Fruit fly (Drosophila melanogaster): ENCODE results near the gene Usp12-46.

Usp12-46 gene

dm6 chr3R:22753895-22754774, 3.4 kb downstream of the Usp12-46 start (continued):
- peak; percentile 35 for TF ChIP-seq bab2 (GFP tag; optimal IDR thresholded peaks at IDR 0.05)
- no peak for TF ChIP-seq ERR (GFP tag; optimal IDR thresholded peaks at IDR 0.05)
- TF ChIP-seq Aef1 (GFP tag; IDR thresholded peaks at IDR 0.05) = peak; percentile 25; the same call in 1 of the 3 replicates
- peak; percentile 16 for TF ChIP-seq CG6765 (GFP tag; optimal IDR thresholded peaks at IDR 0.05)
- TF ChIP-seq slou (GFP tag; optimal IDR thresholded peaks at IDR 0.05) = peak; percentile 5
- TF ChIP-seq Med (GFP tag) = peak; percentile 86
- TF ChIP-seq Adf1 (GFP tag; IDR thresholded peaks at IDR 0.05) = peak; percentile 98
- peak in 1 of 2 experiments; percentile 12 for TF ChIP-seq Hr78 (GFP tag; optimal IDR thresholded peaks at IDR 0.05)
- TF ChIP-seq CG16779 (GFP tag; IDR thresholded peaks at IDR 0.05) = peak; percentile 54; the same call in 1 of the 2 replicates
- TF ChIP-seq CG11560 (tag; IDR thresholded peaks at IDR 0.05) = no peak
- TF ChIP-seq MTF-1 (GFP tag; optimal IDR thresholded peaks at IDR 0.05; ENCODE audit: borderline replicate concordance) = no peak
- no peak for TF ChIP-seq CG10565 (GFP tag; optimal IDR thresholded peaks at IDR 0.05)
- peak; percentile 66 for TF ChIP-seq Xbp1 (GFP tag; optimal IDR thresholded peaks at IDR 0.05)
- TF ChIP-seq Sry-β (GFP tag; optimal IDR thresholded peaks at IDR 0.05) = no peak
- peak; percentile 35 for TF ChIP-seq CG12769 (tag; optimal IDR thresholded peaks at IDR 0.05)
- no peak for TF ChIP-seq CG17186 (GFP tag; optimal IDR thresholded peaks at IDR 0.05)
- peak; percentile 77 for TF ChIP-seq CG11456 (GFP tag; IDR thresholded peaks at IDR 0.05)
- TF ChIP-seq CG11695 (GFP tag; IDR thresholded peaks at IDR 0.05) = no peak
- TF ChIP-seq CG11398 (GFP tag; optimal IDR thresholded peaks at IDR 0.05) = no peak
- TF ChIP-seq CG10147 (GFP tag; optimal IDR thresholded peaks at IDR 0.05) = no peak
- no peak for TF ChIP-seq Scr (GFP tag; IDR thresholded peaks at IDR 0.05; ENCODE audit: partially characterized antibody)
- TF ChIP-seq CG32532 (GFP tag; IDR thresholded peaks at IDR 0.05) = peak; percentile 75
- TF ChIP-seq sima (GFP tag; optimal IDR thresholded peaks at IDR 0.05) = no peak
- TF ChIP-seq Eip74EF (GFP tag; optimal IDR thresholded peaks at IDR 0.05) = no peak
- TF ChIP-seq sens (GFP tag) = peak; percentile 92
- no peak for TF ChIP-seq tio (GFP tag; optimal IDR thresholded peaks at IDR 0.05)
- no peak for TF ChIP-seq en (GFP tag; optimal IDR thresholded peaks at IDR 0.05)
- peak; percentile 63 for TF ChIP-seq CG4820 (GFP tag; optimal IDR thresholded peaks at IDR 0.05)
- TF ChIP-seq hbn (GFP tag; IDR thresholded peaks at IDR 0.05; ENCODE audit: partially characterized antibody) = 0 out of 2 replicates have a peak, but pooled peaks have one; percentile 32
- TF ChIP-seq ap (GFP tag; IDR thresholded peaks at IDR 0.05) = peak; percentile 6; the same call in 1 of the 2 replicates
- no peak for TF ChIP-seq CG8359 (GFP tag; optimal IDR thresholded peaks at IDR 0.05; ENCODE audit: borderline replicate concordance)
- TF ChIP-seq HHEX (GFP tag; optimal IDR thresholded peaks at IDR 0.05) = peak; percentile 38
- TF ChIP-seq CG10462 (GFP tag; optimal IDR thresholded peaks at IDR 0.05) = no peak
- TF ChIP-seq disco-r (GFP tag; optimal IDR thresholded peaks at IDR 0.05) = peak; percentile 22
- TF ChIP-seq dpn (GFP tag; optimal IDR thresholded peaks at IDR 0.05) = peak; percentile 53 to 75
- peak; percentile 6 for TF ChIP-seq odd (GFP tag; optimal IDR thresholded peaks at IDR 0.05)
- no peak for TF ChIP-seq knrl (GFP tag; IDR thresholded peaks at IDR 0.05; ENCODE audit: partially characterized antibody)
- TF ChIP-seq gfzf (GFP tag; optimal IDR thresholded peaks at IDR 0.05) = no peak
- no peak for TF ChIP-seq Doc2 (GFP tag; IDR thresholded peaks at IDR 0.05)
- TF ChIP-seq toy (GFP tag; IDR thresholded peaks at IDR 0.05) = no peak
- peak; percentile 27; the same call in 1 of the 2 replicates for TF ChIP-seq CG32772 (GFP tag; IDR thresholded peaks at IDR 0.05)
- TF ChIP-seq NC2β (GFP tag; optimal IDR thresholded peaks at IDR 0.05) = no peak
- TF ChIP-seq mld (GFP tag; IDR thresholded peaks at IDR 0.05; ENCODE audit: partially characterized antibody) = no peak
- TF ChIP-seq Sin3A (optimal IDR thresholded peaks at IDR 0.05) = no peak
- TF ChIP-seq psq (GFP tag; optimal IDR thresholded peaks at IDR 0.05) = no peak
- peak; percentile 78 for TF ChIP-seq nmo (GFP tag; optimal IDR thresholded peaks at IDR 0.05)
- TF ChIP-seq nerfin-2 (GFP tag; IDR thresholded peaks at IDR 0.05; ENCODE audit: partially characterized antibody) = no peak
- no peak for TF ChIP-seq pb (GFP tag; optimal IDR thresholded peaks at IDR 0.05)

Measured in whole organism, embryonic.